Worm (Caenorhabditis elegans) whole organism, mixed stage, embryonic: ENCODE data around the gene F48G7.10.

Experiments
- bed-3 ChIP-seq: fragments of 200-800 bp; sonication (Bioruptor generic); optimal IDR thresholded peaks from 3 replicates; lab custom pipeline; 2018; ENCODE audit warnings: mild to moderate bottlenecking, missing genetic modification characterization, moderate library complexity, missing compliant biosample characterization
- ceh-43 ChIP-seq: fragments of 200-800 bp; sonication (Bioruptor generic); optimal IDR thresholded peaks from 2 replicates; lab custom pipeline; 2018; ENCODE audit warnings: mild to moderate bottlenecking, missing genetic modification characterization, moderate library complexity, missing compliant biosample characterization
- ces-1 ChIP-seq: fragments of 150-350 bp; optimal IDR thresholded peaks from 2 replicates; lab custom pipeline; 2014; ENCODE audit warnings: missing biosample characterization, missing genetic modification reagents, missing genetic modification characterization
- elt-1 ChIP-seq: sonication (generic microtip); optimal IDR thresholded peaks from 2 replicates; lab custom pipeline; 2017; ENCODE audit warnings: missing genetic modification characterization, mild to moderate bottlenecking, missing compliant biosample characterization, antibody characterized with exemption, moderate library complexity, borderline replicate concordance; ENCODE audit not compliant: insufficient read depth
- elt-3 ChIP-seq: fragments of 150-350 bp; optimal IDR thresholded peaks from 2 replicates; lab custom pipeline; 2014; ENCODE audit warnings: missing biosample characterization, missing genetic modification characterization
- nhr-12 ChIP-seq: fragments of 150-350 bp; optimal IDR thresholded peaks from 2 replicates; lab custom pipeline; 2014; ENCODE audit warnings: missing biosample characterization, missing genetic modification characterization
- nhr-237 ChIP-seq: fragments of 150-350 bp; optimal IDR thresholded peaks from 2 replicates; lab custom pipeline; 2014; ENCODE audit warnings: missing biosample characterization, missing genetic modification characterization
- nhr-28 ChIP-seq: fragments of 150-350 bp; optimal IDR thresholded peaks from 2 replicates; lab custom pipeline; 2014; ENCODE audit warnings: missing biosample characterization, missing genetic modification characterization
- nhr-76 ChIP-seq: sonication (generic microtip); optimal IDR thresholded peaks from 2 replicates; lab custom pipeline; 2017; ENCODE audit warnings: missing biosample characterization, missing genetic modification characterization
- pha-4 ChIP-seq: fragments of 150-350 bp; optimal IDR thresholded peaks from 2 replicates; lab custom pipeline; 2018; ENCODE audit warnings: missing biosample characterization, missing genetic modification reagents, missing genetic modification characterization
- sptf-1 ChIP-seq: sonication (generic microtip); optimal IDR thresholded peaks from 2 replicates; lab custom pipeline; 2017; ENCODE audit warnings: mild to moderate bottlenecking, missing genetic modification characterization, moderate library complexity, missing compliant biosample characterization
- tbx-8 ChIP-seq: fragments of 200-800 bp; sonication (Bioruptor generic); optimal IDR thresholded peaks from 2 replicates; lab custom pipeline; 2018; ENCODE audit warnings: mild to moderate bottlenecking, missing genetic modification characterization, moderate library complexity, missing compliant biosample characterization
- unc-62 ChIP-seq: fragments of 150-350 bp; optimal IDR thresholded peaks from 2 replicates; lab custom pipeline; 2014; ENCODE audit warnings: missing biosample characterization, missing genetic modification reagents, missing genetic modification characterization

DNA sequence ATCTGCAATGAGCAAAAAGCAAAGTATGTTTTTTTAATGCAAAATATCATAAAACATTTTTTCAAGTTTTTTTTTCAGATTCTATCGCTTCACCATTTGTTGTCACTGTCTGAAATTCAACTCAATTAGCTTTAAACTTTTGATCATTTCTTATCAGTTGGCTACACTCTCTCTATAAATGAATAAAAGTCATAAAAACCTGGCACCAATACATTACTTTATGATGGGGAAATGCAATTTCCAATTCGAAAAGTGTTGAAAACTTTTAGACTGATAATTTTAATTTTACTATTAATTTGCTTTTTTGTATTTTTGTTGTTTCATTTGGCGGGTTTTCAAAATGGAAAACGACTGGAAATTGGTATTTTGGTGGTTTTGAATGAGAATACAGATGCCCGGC lies 49.1 kb upstream of the F48G7.10 start, which contains the start of gene F31F4.1:
- TF ChIP-seq nhr-237 (tag; lab: Kevin White, UChicago): no peak
- TF ChIP-seq unc-62 (GFP tag; lab: Kevin White, UChicago): no peak
- no peak for TF ChIP-seq ces-1 (GFP tag; lab: Kevin White, UChicago)
- TF ChIP-seq nhr-28: no peak
- no peak for TF ChIP-seq elt-1
- TF ChIP-seq tbx-8 (GFP tag; lab: Kevin White, UChicago): no peak
- no peak for TF ChIP-seq sptf-1 (tag; lab: Kevin White, UChicago)
- TF ChIP-seq nhr-12 (tag; lab: Kevin White, UChicago): no peak
- no peak for TF ChIP-seq ceh-43 (GFP tag; lab: Kevin White, UChicago)
- no peak for TF ChIP-seq elt-3 (tag; lab: Kevin White, UChicago)
- no peak for TF ChIP-seq pha-4 (tag; lab: Kevin White, UChicago)
- no peak for TF ChIP-seq bed-3 (GFP tag; lab: Kevin White, UChicago)
- no peak for TF ChIP-seq nhr-76 (tag; lab: Kevin White, UChicago)
